Fruit fly (Drosophila melanogaster) whole organism, embryonic: ENCODE measurements around the gene CG3651.

ENCODE experiments used
- Aef1 ChIP-seq: fragments of 200-800 bp; sonication (Bioruptor generic); IDR thresholded peaks from 3 replicates; pipeline ENCODE4 v1.3.6; 2022; ENCODE audit warnings: missing biosample characterization, missing genetic modification characterization
- Atf-2 ChIP-seq: fragments of 200-800 bp; sonication (Bioruptor generic); optimal IDR thresholded peaks from 2 replicates; lab custom pipeline; 2016; ENCODE audit warnings: missing biosample characterization, missing genetic modification characterization
- CG10959 ChIP-seq: fragments of 200-800 bp; sonication (Bioruptor generic); IDR thresholded peaks from 2 replicates; pipeline ENCODE4 v1.3.6; 2022; ENCODE audit warnings: missing biosample characterization, missing genetic modification characterization
- CG1529 ChIP-seq: fragments of 200-800 bp; sonication (Bioruptor generic); optimal IDR thresholded peaks from 3 replicates; lab custom pipeline; 2018; ENCODE audit warnings: missing biosample characterization, missing genetic modification characterization
- CG16813 ChIP-seq: fragments of 200-800 bp; sonication (Bioruptor generic); IDR thresholded peaks from 3 replicates; pipeline ENCODE4 v1.3.6; 2022; ENCODE audit warnings: missing biosample characterization, missing genetic modification characterization; ENCODE audit not compliant: partially characterized antibody
- CG18476 ChIP-seq: fragments of 200-800 bp; sonication (Bioruptor generic); optimal IDR thresholded peaks from 2 replicates; lab custom pipeline; 2016; ENCODE audit warnings: missing biosample characterization, mild to moderate bottlenecking, missing genetic modification characterization
- CG30431 ChIP-seq: fragments of 200-800 bp; sonication (Bioruptor generic); optimal IDR thresholded peaks from 2 replicates; lab custom pipeline; 2017; ENCODE audit warnings: missing biosample characterization, missing genetic modification characterization
- CG3065 ChIP-seq: fragments of 200-800 bp; sonication (Bioruptor generic); optimal IDR thresholded peaks from 2 replicates; lab custom pipeline; 2016; ENCODE audit warnings: missing biosample characterization, missing genetic modification characterization
- CG3407 ChIP-seq: fragments of 200-800 bp; sonication (Bioruptor generic); optimal IDR thresholded peaks from 2 replicates; lab custom pipeline; 2018; ENCODE audit warnings: missing biosample characterization, mild to moderate bottlenecking, missing genetic modification characterization
- CG3995 ChIP-seq: fragments of 200-800 bp; sonication (Bioruptor generic); optimal IDR thresholded peaks from 3 replicates; lab custom pipeline; 2016; ENCODE audit warnings: missing biosample characterization, missing genetic modification characterization
- CG6791 ChIP-seq: fragments of 200-800 bp; sonication (Bioruptor generic); IDR thresholded peaks from 3 replicates; pipeline ENCODE4 v1.3.6; 2022; ENCODE audit warnings: missing biosample characterization, missing genetic modification characterization; ENCODE audit not compliant: partially characterized antibody
- CG7745 ChIP-seq: fragments of 200-800 bp; sonication (Bioruptor generic); optimal IDR thresholded peaks from 2 replicates; lab custom pipeline; 2018; ENCODE audit warnings: missing biosample characterization, mild to moderate bottlenecking, missing genetic modification characterization, moderate library complexity
- CG9609 ChIP-seq: fragments of 200-800 bp; sonication (Bioruptor generic); optimal IDR thresholded peaks from 3 replicates; lab custom pipeline; 2016; ENCODE audit warnings: missing biosample characterization, missing genetic modification characterization
- CTCF ChIP-seq: fragments of 200-800 bp; sonication (Bioruptor generic); optimal IDR thresholded peaks from 2 replicates; lab custom pipeline; 2017; ENCODE audit warnings: missing biosample characterization, mild to moderate bottlenecking, missing genetic modification characterization, moderate library complexity
- Dfd ChIP-seq, 2 experiments: fragments of >200 bp; optimal IDR thresholded peaks; 2 replicates each; lab custom pipeline; 2017; ENCODE audit warnings: missing biosample characterization in 2 of 2, missing genetic modification characterization in 2 of 2
- Dref ChIP-seq: fragments of 200-800 bp; sonication (Bioruptor generic); IDR thresholded peaks from 2 replicates; pipeline ENCODE4 v1.3.6; 2022; ENCODE audit warnings: missing biosample characterization, missing genetic modification characterization
- Hand ChIP-seq: fragments of 200-800 bp; sonication (Bioruptor generic); optimal IDR thresholded peaks from 2 replicates; lab custom pipeline; 2017; ENCODE audit warnings: mild to moderate bottlenecking, missing biosample characterization, missing genetic modification reagents, missing genetic modification characterization
- Hr3 ChIP-seq: fragments of 200-800 bp; sonication (Bioruptor generic); optimal IDR thresholded peaks from 3 replicates; lab custom pipeline; 2016; ENCODE audit warnings: missing biosample characterization, missing genetic modification characterization
- Jarid2 ChIP-seq: fragments of 200-800 bp; sonication (Bioruptor generic); optimal IDR thresholded peaks from 3 replicates; lab custom pipeline; 2017; ENCODE audit warnings: mild to moderate bottlenecking, missing biosample characterization, missing genetic modification reagents, missing genetic modification characterization
- Mad ChIP-seq: fragments of 200-800 bp; sonication (Bioruptor generic); optimal IDR thresholded peaks from 2 replicates; lab custom pipeline; 2016; ENCODE audit warnings: missing biosample characterization, missing genetic modification characterization
- Myb ChIP-seq: fragments of 200-800 bp; sonication (Bioruptor generic); optimal IDR thresholded peaks from 2 replicates; lab custom pipeline; 2016; ENCODE audit warnings: missing biosample characterization, missing genetic modification characterization
- NK7.1 ChIP-seq: fragments of 200-800 bp; sonication (Bioruptor generic); optimal IDR thresholded peaks from 3 replicates; lab custom pipeline; 2016; ENCODE audit warnings: missing biosample characterization, missing genetic modification characterization
- Nf-YA ChIP-seq: fragments of 200-800 bp; sonication (Bioruptor generic); IDR thresholded peaks from 2 replicates; pipeline ENCODE4 v1.3.6; 2022; ENCODE audit warnings: missing biosample characterization, missing genetic modification characterization
- Side ChIP-seq: fragments of 200-800 bp; sonication (Bioruptor generic); optimal IDR thresholded peaks from 2 replicates; lab custom pipeline; 2016; ENCODE audit warnings: missing biosample characterization, missing genetic modification characterization
- Sox102F ChIP-seq: fragments of 200-800 bp; sonication (Bioruptor generic); optimal IDR thresholded peaks from 2 replicates; lab custom pipeline; 2018; ENCODE audit warnings: missing biosample characterization, mild to moderate bottlenecking, missing genetic modification characterization, moderate library complexity
- Stat92E ChIP-seq, 3 experiments: fragments of >200 bp in 2 of 3; fragments of 200-800 bp in 1 of 3; sonication (Bioruptor generic) in 1 of 3; optimal IDR thresholded peaks; 2 replicates each; lab custom pipeline; 2017 to 2019; ENCODE audit warnings: missing biosample characterization in 3 of 3, missing genetic modification characterization in 3 of 3, mild to moderate bottlenecking in 1 of 3, moderate library complexity in 1 of 3
- TFAM ChIP-seq: fragments of 200-800 bp; sonication (Bioruptor generic); optimal IDR thresholded peaks from 2 replicates; lab custom pipeline; 2017; ENCODE audit warnings: missing biosample characterization, missing genetic modification characterization, inconsistent platforms
- Tbp ChIP-seq: fragments of >200 bp; optimal IDR thresholded peaks from 2 replicates; lab custom pipeline; 2018; ENCODE audit warnings: missing biosample characterization, missing genetic modification characterization
- ash1 ChIP-seq: fragments of 200-800 bp; sonication (Bioruptor generic); optimal IDR thresholded peaks from 2 replicates; lab custom pipeline; 2018; ENCODE audit warnings: missing biosample characterization, mild to moderate bottlenecking, missing genetic modification characterization
- cato ChIP-seq: fragments of 200-800 bp; sonication (Bioruptor generic); optimal IDR thresholded peaks from 2 replicates; lab custom pipeline; 2016; ENCODE audit warnings: missing biosample characterization, missing genetic modification characterization, borderline replicate concordance
- da ChIP-seq: fragments of 200-800 bp; sonication (Bioruptor generic); optimal IDR thresholded peaks from 2 replicates; lab custom pipeline; 2016; ENCODE audit warnings: missing biosample characterization, missing genetic modification characterization
- dimm ChIP-seq: fragments of 200-800 bp; sonication (Bioruptor generic); IDR thresholded peaks from 2 replicates; pipeline ENCODE4 v1.3.6; 2022; ENCODE audit warnings: missing biosample characterization, missing genetic modification characterization
- dmrt11E ChIP-seq: fragments of 200-800 bp; sonication (Bioruptor generic); optimal IDR thresholded peaks from 3 replicates; lab custom pipeline; 2018; ENCODE audit warnings: missing biosample characterization, mild to moderate bottlenecking, missing genetic modification characterization, moderate library complexity
- emc ChIP-seq: fragments of 200-800 bp; sonication (Bioruptor generic); optimal IDR thresholded peaks from 2 replicates; lab custom pipeline; 2016; ENCODE audit warnings: missing biosample characterization, missing genetic modification characterization
- en ChIP-seq: fragments of 200-800 bp; sonication (Bioruptor generic); optimal IDR thresholded peaks from 2 replicates; lab custom pipeline; 2016; ENCODE audit warnings: missing biosample characterization, missing genetic modification characterization
- fd96Cb ChIP-seq: fragments of 200-800 bp; sonication (Bioruptor generic); optimal IDR thresholded peaks from 2 replicates; lab custom pipeline; 2018; ENCODE audit warnings: missing biosample characterization, mild to moderate bottlenecking, missing genetic modification characterization, moderate library complexity
- h ChIP-seq: fragments of >200 bp; optimal IDR thresholded peaks from 2 replicates; lab custom pipeline; 2017
- klu ChIP-seq: fragments of 200-800 bp; sonication (Bioruptor generic); IDR thresholded peaks from 2 replicates; pipeline ENCODE4 v1.3.6; 2022; ENCODE audit warnings: missing biosample characterization, missing genetic modification characterization
- lbe ChIP-seq: fragments of 200-800 bp; sonication (Bioruptor generic); optimal IDR thresholded peaks from 2 replicates; lab custom pipeline; 2016; ENCODE audit warnings: missing biosample characterization, mild to moderate bottlenecking, missing genetic modification characterization
- lola ChIP-seq, 3 experiments: fragments of >200 bp in 2 of 3; fragments of 200-800 bp in 1 of 3; sonication (Bioruptor generic) in 1 of 3; optimal IDR thresholded peaks; 2 replicates each; lab custom pipeline; 2017 to 2019; ENCODE audit warnings: missing biosample characterization in 3 of 3, missing genetic modification characterization in 3 of 3, mild to moderate bottlenecking in 1 of 3, moderate library complexity in 1 of 3
- luna ChIP-seq: fragments of 200-800 bp; sonication (Bioruptor generic); optimal IDR thresholded peaks from 2 replicates; lab custom pipeline; 2016; ENCODE audit warnings: missing biosample characterization, missing genetic modification characterization
- otp ChIP-seq: fragments of 200-800 bp; sonication (Bioruptor generic); IDR thresholded peaks from 3 replicates; pipeline ENCODE4, ENCODE4 v1.3.6; 2022; ENCODE audit warnings: missing biosample characterization, missing genetic modification characterization
- pan ChIP-seq, 4 experiments: fragments of >200 bp in 3 of 4; fragments of 200-800 bp in 1 of 4; sonication (Bioruptor generic) in 1 of 4; optimal IDR thresholded peaks in 3 of 4; IDR thresholded peaks in 1 of 4; 2 replicates each; pipeline versions ENCODE4 v1.3.6 to Lab custom; 2017 to 2022; ENCODE audit warnings: missing biosample characterization in 2 of 4, missing genetic modification characterization in 2 of 4, mixed read lengths in 1 of 4
- pho ChIP-seq: fragments of 200-800 bp; sonication (Bioruptor generic); optimal IDR thresholded peaks from 2 replicates; lab custom pipeline; 2016; ENCODE audit warnings: missing biosample characterization, missing genetic modification characterization
- ranshi ChIP-seq: fragments of 200-800 bp; sonication (Bioruptor generic); IDR thresholded peaks from 2 replicates; pipeline ENCODE4 v1.3.6; 2022; ENCODE audit warnings: missing biosample characterization, missing genetic modification characterization
- repo ChIP-seq: fragments of 200-800 bp; sonication (Bioruptor generic); optimal IDR thresholded peaks from 2 replicates; lab custom pipeline; 2016; ENCODE audit warnings: missing biosample characterization, missing genetic modification characterization
- sens-2 ChIP-seq: fragments of 200-800 bp; sonication (Bioruptor generic); IDR thresholded peaks from 2 replicates; pipeline ENCODE4 v1.3.6; 2022; ENCODE audit warnings: missing biosample characterization, missing genetic modification characterization
- shn ChIP-seq: fragments of 200-800 bp; sonication (Bioruptor generic); optimal IDR thresholded peaks from 3 replicates; lab custom pipeline; 2016; ENCODE audit warnings: missing biosample characterization, missing genetic modification characterization
- stwl ChIP-seq: fragments of 200-800 bp; sonication (Bioruptor generic); optimal IDR thresholded peaks from 3 replicates; lab custom pipeline; 2018; ENCODE audit warnings: missing biosample characterization, mild to moderate bottlenecking, missing genetic modification characterization, moderate library complexity
- unc-4 ChIP-seq: fragments of 200-800 bp; sonication (Bioruptor generic); IDR thresholded peaks from 2 replicates; pipeline ENCODE4 v1.3.6; 2022; ENCODE audit warnings: missing biosample characterization, missing genetic modification characterization; ENCODE audit not compliant: partially characterized antibody
- vfl ChIP-seq: fragments of 200-800 bp; sonication (Bioruptor generic); optimal IDR thresholded peaks from 2 replicates; lab custom pipeline; 2016; ENCODE audit warnings: missing biosample characterization, missing genetic modification characterization
- wek ChIP-seq: fragments of 200-800 bp; sonication (Bioruptor generic); optimal IDR thresholded peaks from 3 replicates; lab custom pipeline; 2018; ENCODE audit warnings: missing biosample characterization, mild to moderate bottlenecking, missing genetic modification characterization, moderate library complexity

CG3651 gene

dm6 chr2L:22121651-22122165 is 570 bp downstream of the CG3651 start:
- no peak for TF ChIP-seq CG10959
- TF ChIP-seq CG9609: no peak
- TF ChIP-seq CG7745 (tag; lab: Kevin White, UChicago): no peak
- TF ChIP-seq shn (GFP tag; lab: Kevin White, UChicago): no peak
- no peak for TF ChIP-seq fd96Cb (tag; lab: Kevin White, UChicago)
- TF ChIP-seq ranshi (GFP tag; lab: Robert Waterston, UW): no peak
- no peak for TF ChIP-seq TFAM
- TF ChIP-seq da (GFP tag; lab: Kevin White, UChicago): no peak
- no peak for TF ChIP-seq lbe
- TF ChIP-seq Aef1 (GFP tag; lab: Robert Waterston, UW): no peak
- peak; percentile 49 for TF ChIP-seq stwl
- TF ChIP-seq cato: no peak
- TF ChIP-seq CG3407: no peak
- TF ChIP-seq h (lab: Kevin White, UChicago): no peak
- no peak for TF ChIP-seq Tbp
- no peak for TF ChIP-seq ash1 (GFP tag; lab: Kevin White, UChicago)
- TF ChIP-seq dmrt11E (tag; lab: Kevin White, UChicago): peak; percentile 27
- TF ChIP-seq Hr3 (GFP tag; lab: Kevin White, UChicago): peak; percentile 16
- no peak for TF ChIP-seq klu (GFP tag; lab: Robert Waterston, UW)
- TF ChIP-seq CG16813 (GFP tag; lab: Robert Waterston, UW): no peak
- peak; percentile 50 for TF ChIP-seq CG3995 (GFP tag; lab: Kevin White, UChicago)
- TF ChIP-seq CG30431 (GFP tag; lab: Kevin White, UChicago): no peak
- TF ChIP-seq vfl: no peak
- no peak for TF ChIP-seq dimm
- no peak for TF ChIP-seq repo (GFP tag; lab: Kevin White, UChicago)
- no peak for TF ChIP-seq Jarid2
- no peak for TF ChIP-seq sens-2
- no peak for TF ChIP-seq NK7.1 (GFP tag; lab: Kevin White, UChicago)
- TF ChIP-seq emc (GFP tag; lab: Kevin White, UChicago): no peak
- 0 out of 3 replicates have a peak, but pooled peaks have one; percentile 14 for TF ChIP-seq CG6791 (GFP tag; lab: Robert Waterston, UW)
- peak; percentile 24 for TF ChIP-seq Myb (GFP tag; lab: Kevin White, UChicago)
- TF ChIP-seq Dref: no peak; the same call in 1 of the 2 replicates
- no peak for TF ChIP-seq CTCF (GFP tag; lab: Kevin White, UChicago)
- TF ChIP-seq Hand (GFP tag; lab: Kevin White, UChicago): no peak
- no peak for TF ChIP-seq Side (GFP tag; lab: Kevin White, UChicago)
- TF ChIP-seq pan (optimal IDR thresholded peaks at IDR 0.05; lab: Kevin White, UChicago): no peak
- TF ChIP-seq pan (GFP tag; optimal IDR thresholded peaks at IDR 0.05 in 1 of 2, IDR thresholded peaks at IDR 0.05 in 1 of 2): no peak
- no peak for TF ChIP-seq unc-4 (GFP tag; lab: Robert Waterston, UW)
- TF ChIP-seq Atf-2 (GFP tag; lab: Kevin White, UChicago): no peak
- TF ChIP-seq lola (GFP tag; optimal IDR thresholded peaks at IDR 0.05; lab: Kevin White, UChicago): peak in 1 of 3 experiments; percentile 73
- no peak for TF ChIP-seq CG18476 (GFP tag; lab: Kevin White, UChicago)
- TF ChIP-seq Mad (GFP tag; lab: Kevin White, UChicago): no peak
- no peak for TF ChIP-seq otp (GFP tag; lab: Robert Waterston, UW)
- TF ChIP-seq CG1529 (GFP tag; lab: Kevin White, UChicago): no peak
- no peak for TF ChIP-seq pho (GFP tag; lab: Kevin White, UChicago)
- peak in 1 of 2 experiments; percentile 59 for TF ChIP-seq Dfd (GFP tag; optimal IDR thresholded peaks at IDR 0.05; lab: Kevin White, UChicago)
- TF ChIP-seq Sox102F (GFP tag; lab: Kevin White, UChicago): no peak
- TF ChIP-seq en (GFP tag; lab: Kevin White, UChicago): no peak
- TF ChIP-seq Nf-YA (GFP tag; lab: Robert Waterston, UW): no peak
- no peak for TF ChIP-seq Stat92E (GFP tag; optimal IDR thresholded peaks at IDR 0.05; lab: Kevin White, UChicago)
- no peak for TF ChIP-seq CG3065 (GFP tag; lab: Kevin White, UChicago)
- no peak for TF ChIP-seq wek (GFP tag; lab: Kevin White, UChicago)
- TF ChIP-seq luna (GFP tag; lab: Kevin White, UChicago): no peak
